Worm (Caenorhabditis elegans) whole organism, L1 larva: ENCODE results near the gene him-18.

Experiments used
- C04F5.9 ChIP-seq: sonication (generic microtip); optimal IDR thresholded peaks from 2 replicates; lab custom pipeline; 2016; ENCODE audit warnings: missing genetic modification characterization, missing compliant biosample characterization
- C16A3.4 ChIP-seq: fragments of 150-350 bp; optimal IDR thresholded peaks from 2 replicates; lab custom pipeline; 2014; ENCODE audit warnings: missing biosample characterization, missing genetic modification characterization
- blmp-1 ChIP-seq: fragments of 150-350 bp; optimal IDR thresholded peaks from 2 replicates; lab custom pipeline; 2014; ENCODE audit warnings: missing biosample characterization, missing genetic modification characterization
- ceh-8 ChIP-seq: fragments of 200-800 bp; sonication (Bioruptor generic); optimal IDR thresholded peaks from 2 replicates; lab custom pipeline; 2018; ENCODE audit warnings: mild to moderate bottlenecking, missing genetic modification characterization, moderate library complexity, missing compliant biosample characterization
- dpl-1 ChIP-seq, 3 experiments: fragments of 150-350 bp in 2 of 3; sonication (generic microtip) in 1 of 3; optimal IDR thresholded peaks; 2 replicates each; lab custom pipeline; 2014 to 2017; ENCODE audit warnings: missing biosample characterization in 3 of 3, missing genetic modification characterization in 3 of 3, missing genetic modification reagents in 3 of 3
- efl-1 ChIP-seq, 4 experiments: fragments of 150-350 bp; optimal IDR thresholded peaks in 3 of 4; peaks in 1 of 4; 1 replicate in 1 of 4; 2 replicates in 3 of 4; lab custom pipeline; 2014; ENCODE audit warnings: missing biosample characterization in 2 of 4, missing genetic modification characterization in 2 of 4, missing genetic modification reagents in 2 of 4
- elt-2 ChIP-seq: sonication (generic microtip); optimal IDR thresholded peaks from 2 replicates; lab custom pipeline; 2016; ENCODE audit warnings: missing genetic modification characterization, mild to moderate bottlenecking, inconsistent platforms, missing compliant biosample characterization, missing genetic modification reagents
- elt-3 ChIP-seq, 6 experiments: fragments of 150-350 bp in 1 of 6; sonication (generic microtip); optimal IDR thresholded peaks; 2 replicates each; lab custom pipeline; 2017 to 2018; ENCODE audit warnings: missing biosample characterization in 6 of 6, missing genetic modification characterization in 6 of 6, inconsistent platforms in 1 of 6
- fkh-10 ChIP-seq: sonication (generic microtip); optimal IDR thresholded peaks from 2 replicates; lab custom pipeline; 2017; ENCODE audit warnings: missing biosample characterization, missing genetic modification reagents, missing genetic modification characterization
- fkh-8 ChIP-seq: sonication (generic microtip); optimal IDR thresholded peaks from 2 replicates; lab custom pipeline; 2016; ENCODE audit warnings: mild to moderate bottlenecking, missing genetic modification characterization, missing compliant biosample characterization
- fos-1 ChIP-seq: fragments of 150-350 bp; optimal IDR thresholded peaks from 2 replicates; lab custom pipeline; 2014; ENCODE audit warnings: missing biosample characterization, missing genetic modification characterization
- grh-1 ChIP-seq: fragments of 200-800 bp; sonication (Bioruptor generic); IDR thresholded peaks from 2 replicates; pipeline ENCODE4 v1.3.6; 2022; ENCODE audit warnings: missing genetic modification reagents, missing genetic modification characterization, missing compliant biosample characterization
- irx-1 ChIP-seq: sonication (generic microtip); optimal IDR thresholded peaks from 2 replicates; lab custom pipeline; 2016; ENCODE audit warnings: missing genetic modification characterization, missing compliant biosample characterization
- lin-14 ChIP-seq: fragments of 200-800 bp; sonication (Bioruptor generic); optimal IDR thresholded peaks from 2 replicates; lab custom pipeline; 2018; ENCODE audit warnings: mild to moderate bottlenecking, missing genetic modification characterization, moderate library complexity, missing compliant biosample characterization
- lin-39 ChIP-seq: fragments of 150-350 bp; optimal IDR thresholded peaks from 2 replicates; lab custom pipeline; 2014; ENCODE audit warnings: missing biosample characterization, missing genetic modification reagents, missing genetic modification characterization
- lsy-2 ChIP-seq, 2 experiments: fragments of 150-350 bp; optimal IDR thresholded peaks; 2 replicates each; lab custom pipeline; 2014; ENCODE audit warnings: missing biosample characterization in 2 of 2, missing genetic modification characterization in 2 of 2
- mef-2 ChIP-seq: fragments of 150-350 bp; optimal IDR thresholded peaks from 2 replicates; lab custom pipeline; 2014; ENCODE audit warnings: missing biosample characterization, missing genetic modification characterization
- mep-1 ChIP-seq: fragments of 150-350 bp; optimal IDR thresholded peaks from 2 replicates; lab custom pipeline; 2014; ENCODE audit warnings: missing biosample characterization, missing genetic modification characterization
- nhr-11 ChIP-seq: fragments of 150-350 bp; optimal IDR thresholded peaks from 2 replicates; lab custom pipeline; 2014; ENCODE audit warnings: missing biosample characterization, missing genetic modification characterization
- nhr-19 ChIP-seq: fragments of 200-800 bp; sonication (Bioruptor generic); conservative IDR thresholded peaks from 2 replicates; pipeline ENCODE4 v1.3.6; 2022; ENCODE audit warnings: missing genetic modification characterization, missing compliant biosample characterization
- nhr-20 ChIP-seq: sonication (generic microtip); optimal IDR thresholded peaks from 2 replicates; lab custom pipeline; 2016; ENCODE audit warnings: mild to moderate bottlenecking, missing genetic modification characterization, missing compliant biosample characterization
- nhr-71 ChIP-seq: sonication (generic microtip); optimal IDR thresholded peaks from 2 replicates; lab custom pipeline; 2016; ENCODE audit warnings: mild to moderate bottlenecking, missing genetic modification characterization, moderate library complexity, missing compliant biosample characterization
- nhr-84 ChIP-seq: sonication (generic microtip); optimal IDR thresholded peaks from 2 replicates; lab custom pipeline; 2017; ENCODE audit warnings: missing biosample characterization, missing genetic modification characterization
- nhr-90 ChIP-seq: sonication (generic microtip); optimal IDR thresholded peaks from 2 replicates; lab custom pipeline; 2016; ENCODE audit warnings: mild to moderate bottlenecking, missing genetic modification characterization, missing compliant biosample characterization; ENCODE audit not compliant: poor library complexity
- pag-3 ChIP-seq: sonication (generic microtip); optimal IDR thresholded peaks from 2 replicates; lab custom pipeline; 2017; ENCODE audit warnings: missing genetic modification characterization, mild to moderate bottlenecking, missing compliant biosample characterization, antibody characterized with exemption, borderline replicate concordance; ENCODE audit not compliant: insufficient read depth
- rnt-1 ChIP-seq: sonication (generic microtip); optimal IDR thresholded peaks from 2 replicates; lab custom pipeline; 2016; ENCODE audit warnings: mild to moderate bottlenecking, missing genetic modification characterization, moderate library complexity, missing compliant biosample characterization
- skn-1 ChIP-seq: fragments of 150-350 bp; optimal IDR thresholded peaks from 2 replicates; lab custom pipeline; 2014; ENCODE audit warnings: missing biosample characterization, missing genetic modification characterization
- snu-23 ChIP-seq: sonication (generic microtip); optimal IDR thresholded peaks from 2 replicates; lab custom pipeline; 2016; ENCODE audit warnings: missing genetic modification characterization, missing compliant biosample characterization
- sup-37 ChIP-seq: fragments of 200-800 bp; sonication (Bioruptor generic); optimal IDR thresholded peaks from 2 replicates; lab custom pipeline; 2018; ENCODE audit warnings: mild to moderate bottlenecking, missing genetic modification characterization, missing compliant biosample characterization
- swsn-7 ChIP-seq: sonication (generic microtip); optimal IDR thresholded peaks from 2 replicates; lab custom pipeline; 2016; ENCODE audit warnings: missing genetic modification characterization, missing compliant biosample characterization
- tbx-2 ChIP-seq: sonication (generic microtip); optimal IDR thresholded peaks from 2 replicates; lab custom pipeline; 2016; ENCODE audit warnings: missing genetic modification characterization, missing compliant biosample characterization
- tlp-1 ChIP-seq: fragments of 150-350 bp; optimal IDR thresholded peaks from 2 replicates; lab custom pipeline; 2014; ENCODE audit warnings: missing biosample characterization, missing genetic modification characterization
- unc-98 ChIP-seq: fragments of 200-800 bp; sonication (Bioruptor generic); IDR thresholded peaks from 2 replicates; pipeline ENCODE4 v1.3.6; 2022; ENCODE audit warnings: missing genetic modification characterization, missing compliant biosample characterization
- vab-15 ChIP-seq: sonication (generic microtip); optimal IDR thresholded peaks from 2 replicates; lab custom pipeline; 2017; ENCODE audit warnings: missing genotype, mild to moderate bottlenecking, missing genetic modification characterization, missing compliant biosample characterization
- ztf-11 ChIP-seq, 2 experiments: sonication (generic microtip); optimal IDR thresholded peaks; 2 replicates each; lab custom pipeline; 2016 to 2017; ENCODE audit warnings: missing genetic modification characterization in 2 of 2, missing biosample characterization in 1 of 2, missing compliant biosample characterization in 1 of 2
- ztf-4 ChIP-seq: fragments of 150-350 bp; optimal IDR thresholded peaks from 2 replicates; lab custom pipeline; 2014; ENCODE audit warnings: missing biosample characterization, missing genetic modification characterization

him-18 gene

ce11 chrIII:4688356-4688755 is 26.6 kb downstream of the him-18 start, which contains the start of gene tag-243:
tag-243 (minus strand) TSS chrIII:4688456.
- TF ChIP-seq nhr-71 (tag; lab: Kevin White, UChicago) (peak; percentile 5), skn-1 (tag; lab: Kevin White, UChicago) (no peak), rnt-1 (peak; percentile 7)

- no peak for TF ChIP-seq elt-2 (tag; lab: Kevin White, UChicago)
- TF ChIP-seq elt-3 (tag; optimal IDR thresholded peaks at IDR 0.05; lab: Kevin White, UChicago) = no peak
- no peak for TF ChIP-seq ceh-8 (GFP tag; lab: Kevin White, UChicago)
- TF ChIP-seq nhr-84 (tag; lab: Kevin White, UChicago) = no peak
- peak; percentile 58 to 62 for TF ChIP-seq lsy-2 (tag; optimal IDR thresholded peaks at IDR 0.05; lab: Kevin White, UChicago)
- TF ChIP-seq C04F5.9 (tag; lab: Kevin White, UChicago) = no peak
- peak; percentile 28 for TF ChIP-seq mep-1 (tag; lab: Kevin White, UChicago)
- no peak for TF ChIP-seq tbx-2 (tag; lab: Kevin White, UChicago)
- no peak for TF ChIP-seq sup-37 (GFP tag; lab: Kevin White, UChicago)
- TF ChIP-seq fkh-8 (tag; lab: Kevin White, UChicago) = no peak
- no peak for TF ChIP-seq irx-1 (tag; lab: Kevin White, UChicago)
- peak; percentile 20 for TF ChIP-seq rnt-1
- TF ChIP-seq fkh-10 (GFP tag; lab: Kevin White, UChicago) = no peak
- peak; percentile 63 for TF ChIP-seq lin-14 (GFP tag; lab: Kevin White, UChicago)
- peak; percentile 58 for TF ChIP-seq snu-23 (GFP tag; lab: Kevin White, UChicago)
- TF ChIP-seq unc-98 (GFP tag; lab: Robert Waterston, UW) = no peak
- peak; percentile 10 for TF ChIP-seq nhr-20 (tag; lab: Kevin White, UChicago)
- no peak for TF ChIP-seq pag-3
- TF ChIP-seq grh-1 (GFP tag; lab: Robert Waterston, UW) = no peak
- peak in 1 of 3 experiments; percentile 1 for TF ChIP-seq dpl-1 (GFP tag; optimal IDR thresholded peaks at IDR 0.05; lab: Kevin White, UChicago)
- TF ChIP-seq nhr-19 = peak; percentile 37
- peak; percentile 77 for TF ChIP-seq nhr-71 (tag; lab: Kevin White, UChicago)
- TF ChIP-seq swsn-7 = peak; percentile 0
- TF ChIP-seq efl-1 (optimal IDR thresholded peaks at IDR 0.05; lab: Kevin White, UChicago) = peak in 1 of 2 experiments; percentile 12
- TF ChIP-seq efl-1 (GFP tag; optimal IDR thresholded peaks at IDR 0.05 in 1 of 2; lab: Kevin White, UChicago) = no peak
- TF ChIP-seq lin-39 (tag; lab: Kevin White, UChicago) = peak; percentile 17
Observed at ce11 chrIII:4687134-4687533, 27.9 kb downstream of the him-18 start.

ce11 chrIII:4679963-4680484 is 35.0 kb downstream of the him-18 start, which contains the start of gene srg-11:
srg-11 (plus strand) TSS chrIII:4680013.
- TF ChIP-seq dpl-1 (GFP tag; optimal IDR thresholded peaks at IDR 0.05; lab: Kevin White, UChicago) (no peak), ztf-4 (no peak), skn-1 (tag; lab: Kevin White, UChicago) (no peak), blmp-1 (tag; lab: Kevin White, UChicago) (no peak), nhr-11 (no peak), fos-1 (no peak), ztf-11 (tag; optimal IDR thresholded peaks at IDR 0.05; lab: Kevin White, UChicago) (no peak), vab-15 (tag; lab: Kevin White, UChicago) (no peak), tlp-1 (tag; lab: Kevin White, UChicago) (no peak), C04F5.9 (tag; lab: Kevin White, UChicago) (no peak), mef-2 (tag; lab: Kevin White, UChicago) (no peak), grh-1 (GFP tag; lab: Robert Waterston, UW) (no peak), nhr-90 (tag; lab: Kevin White, UChicago) (no peak), C16A3.4 (no peak)
- TF ChIP-seq, all 84 proteins: peak for 0
